Worm (Caenorhabditis elegans) whole organism, young adult: ENCODE measurements around the gene Y27F2A.11.

Experiments
- B0261.1 ChIP-seq: sonication (generic microtip); optimal IDR thresholded peaks from 2 replicates; lab custom pipeline; 2016; ENCODE audit warnings: mild to moderate bottlenecking, missing genetic modification characterization, moderate library complexity, missing compliant biosample characterization
- C06A6.2 ChIP-seq: fragments of 200-800 bp; sonication (Bioruptor generic); conservative IDR thresholded peaks from 2 replicates; pipeline ENCODE4 v1.3.6; 2022; ENCODE audit warnings: missing genetic modification characterization, missing compliant biosample characterization
- C17E4.6 ChIP-seq: fragments of 200-800 bp; sonication (Bioruptor generic); IDR thresholded peaks from 2 replicates; pipeline ENCODE4 v1.3.6; 2022; ENCODE audit warnings: missing genetic modification reagents, missing genetic modification characterization, missing compliant biosample characterization
- F22D6.2 ChIP-seq: sonication (generic microtip); optimal IDR thresholded peaks from 2 replicates; lab custom pipeline; 2016; ENCODE audit warnings: mild to moderate bottlenecking, missing genetic modification characterization, missing compliant biosample characterization
- F23B12.7 ChIP-seq: sonication (generic microtip); optimal IDR thresholded peaks from 2 replicates; lab custom pipeline; 2017; ENCODE audit warnings: missing genetic modification characterization, mild to moderate bottlenecking, missing compliant biosample characterization, antibody characterized with exemption, moderate library complexity; ENCODE audit not compliant: insufficient read depth
- Y53G8AR.9 ChIP-seq: fragments of 200-800 bp; sonication (Bioruptor generic); conservative IDR thresholded peaks from 2 replicates; pipeline ENCODE4 v1.3.6; 2022; ENCODE audit warnings: missing genetic modification reagents, missing genetic modification characterization, missing compliant biosample characterization
- attf-6 ChIP-seq: fragments of 200-800 bp; sonication (Bioruptor generic); IDR thresholded peaks from 2 replicates; pipeline ENCODE4 v1.3.6; 2022; ENCODE audit warnings: missing genetic modification reagents, missing genetic modification characterization, missing compliant biosample characterization
- cebp-1 ChIP-seq, 2 experiments: fragments of 200-800 bp in 1 of 2; sonication (Bioruptor generic) in 1 of 2; sonication (generic microtip) in 1 of 2; IDR thresholded peaks in 1 of 2; optimal IDR thresholded peaks in 1 of 2; 2 replicates each; pipeline versions ENCODE4 v1.3.6 to Lab custom; 2017 to 2022; ENCODE audit warnings: missing compliant biosample characterization in 2 of 2, missing genetic modification characterization in 2 of 2, mild to moderate bottlenecking in 1 of 2, missing genetic modification reagents in 1 of 2, moderate library complexity in 1 of 2
- egrh-3 ChIP-seq: fragments of 200-800 bp; sonication (Bioruptor generic); IDR thresholded peaks from 2 replicates; pipeline ENCODE4 v1.3.6; 2022; ENCODE audit warnings: missing genetic modification reagents, missing genetic modification characterization, missing compliant biosample characterization
- gei-17 ChIP-seq: fragments of 200-800 bp; sonication (Bioruptor generic); optimal IDR thresholded peaks from 2 replicates; lab custom pipeline; 2018; ENCODE audit warnings: mild to moderate bottlenecking, missing genetic modification characterization, missing compliant biosample characterization
- hmg-1.2 ChIP-seq: fragments of 200-800 bp; sonication (Bioruptor generic); IDR thresholded peaks from 2 replicates; pipeline ENCODE4 v1.3.6; 2022; ENCODE audit warnings: missing genetic modification reagents, missing genetic modification characterization, missing compliant biosample characterization
- hmg-20 ChIP-seq: fragments of 200-800 bp; sonication (Bioruptor generic); IDR thresholded peaks from 2 replicates; pipeline ENCODE4 v1.3.6; 2022; ENCODE audit warnings: missing genetic modification reagents, missing genetic modification characterization, missing compliant biosample characterization
- hrde-1 ChIP-seq: sonication (generic microtip); optimal IDR thresholded peaks from 2 replicates; lab custom pipeline; 2016; ENCODE audit warnings: missing genetic modification characterization, mild to moderate bottlenecking, missing compliant biosample characterization, moderate library complexity, missing genotype, missing genetic modification reagents, borderline replicate concordance
- hsf-1 ChIP-seq: fragments of 200-800 bp; sonication (Bioruptor generic); IDR thresholded peaks from 2 replicates; pipeline ENCODE4 v1.3.6; 2022; ENCODE audit warnings: missing genetic modification reagents, missing genetic modification characterization, missing compliant biosample characterization
- lag-1 ChIP-seq: fragments of 200-800 bp; sonication (Bioruptor generic); IDR thresholded peaks from 2 replicates; pipeline ENCODE4 v1.3.6; 2022; ENCODE audit warnings: missing genetic modification reagents, missing genetic modification characterization, missing compliant biosample characterization
- lin-40 ChIP-seq: sonication (generic microtip); optimal IDR thresholded peaks from 2 replicates; lab custom pipeline; 2016; ENCODE audit warnings: missing genetic modification characterization, mild to moderate bottlenecking, missing compliant biosample characterization, missing genotype, missing genetic modification reagents
- lin-54 ChIP-seq: fragments of 200-800 bp; sonication (Bioruptor generic); optimal IDR thresholded peaks from 2 replicates; lab custom pipeline; 2018; ENCODE audit warnings: mild to moderate bottlenecking, missing genetic modification characterization, missing compliant biosample characterization
- madf-10 ChIP-seq: sonication (generic microtip); optimal IDR thresholded peaks from 2 replicates; lab custom pipeline; 2016; ENCODE audit warnings: mild to moderate bottlenecking, missing genetic modification characterization, missing compliant biosample characterization
- madf-8 ChIP-seq: fragments of 200-800 bp; sonication (Bioruptor generic); conservative IDR thresholded peaks from 2 replicates; pipeline ENCODE4 v1.3.6; 2022; ENCODE audit warnings: missing genetic modification reagents, missing genetic modification characterization, missing compliant biosample characterization
- nfyb-1 ChIP-seq: fragments of 200-800 bp; sonication (Bioruptor generic); IDR thresholded peaks from 2 replicates; pipeline ENCODE4 v1.3.6; 2022; ENCODE audit warnings: missing genetic modification reagents, missing genetic modification characterization, missing compliant biosample characterization
- nhr-27 ChIP-seq: fragments of 200-800 bp; sonication (Bioruptor generic); optimal IDR thresholded peaks from 2 replicates; lab custom pipeline; 2018; ENCODE audit warnings: mild to moderate bottlenecking, missing genetic modification characterization, moderate library complexity, missing compliant biosample characterization
- nhr-80 ChIP-seq: sonication (generic microtip); optimal IDR thresholded peaks from 2 replicates; lab custom pipeline; 2016; ENCODE audit warnings: missing genetic modification characterization, missing compliant biosample characterization
- pha-4 ChIP-seq: fragments of 150-350 bp; sonication (generic microtip); optimal IDR thresholded peaks from 2 replicates; lab custom pipeline; 2014; ENCODE audit warnings: missing biosample characterization, missing genetic modification reagents, missing genetic modification characterization
- sea-2 ChIP-seq: fragments of 200-800 bp; sonication (Bioruptor generic); IDR thresholded peaks from 2 replicates; pipeline ENCODE4 v1.3.6; 2022; ENCODE audit warnings: missing genetic modification characterization, missing compliant biosample characterization
- snpc-1.1 ChIP-seq: sonication (generic microtip); optimal IDR thresholded peaks from 2 replicates; lab custom pipeline; 2017; ENCODE audit warnings: missing genetic modification characterization, mild to moderate bottlenecking, missing compliant biosample characterization, antibody characterized with exemption, moderate library complexity, missing genotype, missing genetic modification reagents; ENCODE audit not compliant: insufficient read depth
- snpc-1.3 ChIP-seq: sonication (generic microtip); optimal IDR thresholded peaks from 2 replicates; lab custom pipeline; 2017; ENCODE audit warnings: missing genetic modification characterization, mild to moderate bottlenecking, missing compliant biosample characterization, antibody characterized with exemption, moderate library complexity, missing genotype, missing genetic modification reagents; ENCODE audit not compliant: insufficient read depth
- tlf-1 ChIP-seq: fragments of 200-800 bp; sonication (Bioruptor generic); optimal IDR thresholded peaks from 2 replicates; lab custom pipeline; 2018; ENCODE audit warnings: mild to moderate bottlenecking, missing genetic modification characterization, missing compliant biosample characterization
- zfh-2 ChIP-seq: fragments of 200-800 bp; sonication (Bioruptor generic); conservative IDR thresholded peaks from 2 replicates; pipeline ENCODE4 v1.3.6; 2022; ENCODE audit warnings: missing genetic modification reagents, missing genetic modification characterization, missing compliant biosample characterization
- ztf-22 ChIP-seq: fragments of 200-800 bp; sonication (Bioruptor generic); optimal IDR thresholded peaks from 2 replicates; lab custom pipeline; 2018; ENCODE audit warnings: mild to moderate bottlenecking, missing genetic modification characterization, moderate library complexity, missing compliant biosample characterization
- ztf-26 ChIP-seq: sonication (generic microtip); optimal IDR thresholded peaks from 2 replicates; lab custom pipeline; 2017; ENCODE audit warnings: missing genetic modification characterization, missing compliant biosample characterization
- ztf-28 ChIP-seq: fragments of 200-800 bp; sonication (Bioruptor generic); IDR thresholded peaks from 2 replicates; pipeline ENCODE4 v1.3.6; 2022; ENCODE audit warnings: missing genetic modification reagents, missing genetic modification characterization, missing compliant biosample characterization

Gene Y27F2A.11

DNA sequence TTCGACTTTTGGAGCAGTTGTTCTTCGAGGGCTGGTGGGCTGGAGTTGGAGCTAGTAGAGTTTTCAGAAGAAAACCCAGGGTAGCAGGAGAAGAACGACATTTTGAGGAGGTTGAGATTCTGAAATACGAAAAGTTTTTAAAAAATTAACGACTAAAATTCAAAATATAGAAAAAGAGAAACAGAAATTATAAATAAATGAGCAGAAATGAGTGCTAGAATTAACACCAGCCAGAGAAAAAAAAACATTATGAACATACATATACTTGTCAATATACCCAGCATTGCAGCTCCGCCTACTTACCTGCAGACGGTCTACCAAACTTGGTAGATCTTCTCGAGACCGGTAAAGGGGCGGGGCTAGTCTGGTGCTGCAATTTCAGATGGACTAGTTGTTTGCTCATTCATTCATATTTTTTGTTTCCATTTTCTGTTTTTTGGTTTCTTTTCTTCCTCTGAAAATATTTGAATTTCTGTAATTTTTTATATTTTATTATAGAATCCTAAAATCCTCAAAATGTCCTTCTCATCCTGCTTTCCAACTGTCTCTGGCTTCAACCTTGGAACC, 17.4 kb downstream of the Y27F2A.11 start, which contains the start of the genes ZC239.20 and ZC239.21:
Gene ZC239.20, minus strand, starts transcription at position 101 of the 567 bp plus-strand sequence.
Gene ZC239.21, plus strand, starts transcription at position 517 of the 567 bp plus-strand sequence.
- TF ChIP-seq attf-6 (GFP tag; lab: Robert Waterston, UW) (no peak), pha-4 (tag; lab: Kevin White, UChicago) (no peak), zfh-2 (GFP tag; lab: Robert Waterston, UW) (no peak), snpc-1.3 (tag; lab: Kevin White, UChicago) (no peak), gei-17 (GFP tag; lab: Kevin White, UChicago) (no peak), ztf-26 (no peak), lin-54 (GFP tag; lab: Kevin White, UChicago) (no peak), egrh-3 (no peak), cebp-1 (GFP tag; IDR thresholded peaks at IDR 0.05; lab: Robert Waterston, UW) (no peak), cebp-1 (tag; optimal IDR thresholded peaks at IDR 0.05; lab: Kevin White, UChicago) (no peak), lin-40 (tag; lab: Kevin White, UChicago) (no peak)

- no peak for TF ChIP-seq hrde-1
- TF ChIP-seq ztf-22 (GFP tag; lab: Kevin White, UChicago): no peak
- TF ChIP-seq, all 124 proteins: peak for 0
Measured at ce11 chrII:3208679-3209078, 19.5 kb downstream of the Y27F2A.11 start, which contains the start of gene sdz-35. sdz-35 (minus strand) TSS chrII:3208779.

ce11 chrII:3209251-3209650, 20.1 kb downstream of the Y27F2A.11 start, which contains the start of gene ZC239.6:
ZC239.6 (plus strand) TSS chrII:3209631.
- TF ChIP-seq hmg-1.2 (GFP tag; lab: Robert Waterston, UW) (peak; percentile 46; the same call in 1 of the 2 replicates), lin-54 (GFP tag; lab: Kevin White, UChicago) (no peak), lag-1 (GFP tag; lab: Robert Waterston, UW) (no peak), madf-10 (tag; lab: Kevin White, UChicago) (no peak), pha-4 (tag; lab: Kevin White, UChicago) (no peak), F22D6.2 (tag; lab: Kevin White, UChicago) (no peak), hsf-1 (GFP tag; lab: Robert Waterston, UW) (peak; percentile 53; the same call in 1 of the 2 replicates), F23B12.7 (tag; lab: Kevin White, UChicago) (no peak), madf-8 (GFP tag; lab: Robert Waterston, UW) (no peak), nhr-27 (tag; lab: Kevin White, UChicago) (no peak), C06A6.2 (GFP tag; lab: Robert Waterston, UW) (no peak), gei-17 (GFP tag; lab: Kevin White, UChicago) (no peak), nhr-80 (no peak)

- TF ChIP-seq C17E4.6 (no peak), attf-6 (GFP tag; lab: Robert Waterston, UW) (no peak), gei-17 (GFP tag; lab: Kevin White, UChicago) (no peak), lag-1 (GFP tag; lab: Robert Waterston, UW) (no peak), snpc-1.1 (tag; lab: Kevin White, UChicago) (no peak), ztf-26 (no peak), sea-2 (no peak), hmg-20 (GFP tag; lab: Robert Waterston, UW) (no peak), Y53G8AR.9 (GFP tag; lab: Robert Waterston, UW) (no peak), nhr-27 (tag; lab: Kevin White, UChicago) (no peak), nfyb-1 (GFP tag; lab: Robert Waterston, UW) (no peak), B0261.1 (no peak), ztf-28 (no peak), tlf-1 (GFP tag; lab: Kevin White, UChicago) (no peak)
Measured at ce11 chrII:3210365-3210764, 21.2 kb downstream of the Y27F2A.11 start, which contains the start of gene ZC239.5. ZC239.5 (plus strand) TSS chrII:3210665.
